Fruit fly (Drosophila melanogaster) whole organism, larva: Measurements from ENCODE around the gene CG5846.

Experiments
- noc ChIP-seq: fragments of 200-800 bp; sonication (Bioruptor generic); optimal IDR thresholded peaks from 3 replicates; lab custom pipeline; 2019; ENCODE audit warnings: missing biosample characterization, mild to moderate bottlenecking, missing genetic modification characterization, moderate library complexity

Gene CG5846

dm6 chr2L:9937908-9938307 lies 19.1 kb downstream of the CG5846 start, which contains the start of gene Arglu1:
Gene Arglu1 (minus strand): TSS chr2L:9938134.
- TF ChIP-seq noc = no peak

- no peak for TF ChIP-seq noc
Observed at dm6 chr2L:9933063-9933462, 24.0 kb downstream of the CG5846 start, which contains the start of gene Cpr30F. Gene Cpr30F (minus strand): TSS chr2L:9933163.

dm6 chr2L:9930280-9930679 lies 26.8 kb downstream of the CG5846 start, which contains the start of gene CG42367:
Gene CG42367 (plus strand): TSS chr2L:9930580.
- no peak for TF ChIP-seq noc

- TF ChIP-seq noc = no peak
Observed at dm6 chr2L:9924765-9925164, 32.3 kb downstream of the CG5846 start, which contains the start of the genes TbCMF46 and CG42366. Gene TbCMF46 (minus strand): TSS chr2L:9924865. Gene CG42366 (plus strand): TSS chr2L:9925161.

dm6 chr2L:9921401-9921800 lies 35.6 kb downstream of the CG5846 start, which contains the start of gene CG4592:
Gene CG4592 (plus strand): TSS chr2L:9921633.
- TF ChIP-seq noc = no peak

- TF ChIP-seq noc = no peak
Observed at dm6 chr2L:9919949-9920348, 37.1 kb downstream of the CG5846 start, which contains the start of gene CG4594. Gene CG4594 (plus strand): TSS chr2L:9920160.

dm6 chr2L:9919218-9919617 lies 37.8 kb downstream of the CG5846 start:
- TF ChIP-seq noc = no peak

- peak; percentile 68 for TF ChIP-seq noc
Observed at dm6 chr2L:9918020-9918959, 38.7 kb downstream of the CG5846 start, which contains the start of the genes CG5885 and CG4598. Gene CG5885 (minus strand): TSS chr2L:9918330. Gene CG4598 (plus strand): TSS chr2L:9918618.

- TF ChIP-seq noc = peak; percentile 70
Observed at dm6 chr2L:9915011-9915850, 41.8 kb downstream of the CG5846 start, which contains the start of gene yip2. Gene yip2 (plus strand): TSS chr2L:9915253.

dm6 chr2L:9912570-9913260 lies 44.3 kb downstream of the CG5846 start, which contains the start of the genes Etl1 and Srp54:
Gene Etl1 (minus strand): TSS chr2L:9912608.
Gene Srp54 (plus strand): TSS chr2L:9912911.
- no peak for TF ChIP-seq noc

dm6 chr2L:9911783-9912182 lies 45.3 kb downstream of the CG5846 start:
- peak; percentile 25 for TF ChIP-seq noc

- TF ChIP-seq noc = no peak
Observed at dm6 chr2L:9908468-9908967, 48.5 kb downstream of the CG5846 start, which contains the start of gene CG13124. Gene CG13124 (minus strand): TSS chr2L:9908633.

- TF ChIP-seq noc = no peak
Observed at dm6 chr2L:9907320-9908256, 49.4 kb downstream of the CG5846 start.

dm6 chr2L:9906641-9907040 lies 50.4 kb downstream of the CG5846 start:
- no peak for TF ChIP-seq noc
